Worm (Caenorhabditis elegans): ENCODE measurements around the gene gldi-3.

- TF ChIP-seq ztf-23 (GFP tag; IDR thresholded peaks at IDR 0.05) (no peak), cog-1 (tag; optimal IDR thresholded peaks at IDR 0.05) (no peak), ztf-29 (GFP tag; IDR thresholded peaks at IDR 0.05) (no peak), ref-1 (GFP tag; conservative IDR thresholded peaks at IDR 0.05) (no peak), flt-1 (GFP tag; IDR thresholded peaks at IDR 0.05) (no peak), tab-1 (GFP tag; IDR thresholded peaks at IDR 0.05) (no peak), med-1 (GFP tag; optimal IDR thresholded peaks at IDR 0.05; ENCODE audit: insufficient read depth) (no peak)
These were observed 31.8 kb upstream of the gldi-3 start for ce11 chrII:9311702-9312101.
